Worm (Caenorhabditis elegans) whole organism, L4 larva: ENCODE results near the gene meg-1.

Experiments
- aha-1 ChIP-seq: fragments of 150-350 bp; peaks from one replicate; lab custom pipeline; 2014; ENCODE audit warnings: missing biosample characterization, missing genetic modification characterization
- aly-2 ChIP-seq: sonication (generic microtip); optimal IDR thresholded peaks from 2 replicates; lab custom pipeline; 2018; ENCODE audit warnings: missing biosample characterization, missing genetic modification characterization
- ceh-28 ChIP-seq: fragments of 150-350 bp; optimal IDR thresholded peaks from 2 replicates; lab custom pipeline; 2014; ENCODE audit warnings: missing biosample characterization, missing genetic modification reagents, missing genetic modification characterization
- ceh-32 ChIP-seq: sonication (generic microtip); optimal IDR thresholded peaks from 2 replicates; lab custom pipeline; 2016; ENCODE audit warnings: mild to moderate bottlenecking, missing genetic modification characterization, missing compliant biosample characterization; ENCODE audit not compliant: poor library complexity
- ceh-44 ChIP-seq: fragments of 200-800 bp; sonication (Bioruptor generic); IDR thresholded peaks from 2 replicates; pipeline ENCODE4 v1.3.6; 2022; ENCODE audit warnings: missing genetic modification reagents, missing genetic modification characterization, missing compliant biosample characterization
- daf-16 ChIP-seq, 3 experiments: sonication (generic microtip); optimal IDR thresholded peaks; 2 replicates each; lab custom pipeline; 2016 to 2017; ENCODE audit warnings: missing genetic modification characterization in 3 of 3, missing genetic modification reagents in 3 of 3, mild to moderate bottlenecking in 2 of 3, missing compliant biosample characterization in 2 of 3, missing biosample characterization in 1 of 3, moderate library complexity in 1 of 3
- dmd-6 ChIP-seq: fragments of 200-800 bp; sonication (Bioruptor generic); IDR thresholded peaks from 2 replicates; pipeline ENCODE4 v1.3.6; 2022; ENCODE audit warnings: missing genetic modification reagents, missing genetic modification characterization, missing compliant biosample characterization
- dmd-9 ChIP-seq: fragments of 200-800 bp; sonication (Bioruptor generic); IDR thresholded peaks from 2 replicates; pipeline ENCODE4 v1.3.6; 2022; ENCODE audit warnings: missing genetic modification reagents, missing genetic modification characterization, missing compliant biosample characterization
- dpl-1 ChIP-seq: fragments of 150-350 bp; optimal IDR thresholded peaks from 2 replicates; lab custom pipeline; 2014; ENCODE audit warnings: missing biosample characterization, missing genetic modification reagents, missing genetic modification characterization
- duxl-1 ChIP-seq: sonication (generic microtip); optimal IDR thresholded peaks from 2 replicates; lab custom pipeline; 2016; ENCODE audit warnings: mild to moderate bottlenecking, missing genetic modification characterization, moderate library complexity, missing compliant biosample characterization; ENCODE audit not compliant: poor library complexity
- dve-1 ChIP-seq: sonication (generic microtip); optimal IDR thresholded peaks from 2 replicates; lab custom pipeline; 2017; ENCODE audit warnings: antibody characterized with exemption, mild to moderate bottlenecking, missing genetic modification characterization, missing compliant biosample characterization; ENCODE audit not compliant: insufficient read depth
- gei-8 ChIP-seq: fragments of 200-800 bp; sonication (Bioruptor generic); optimal IDR thresholded peaks from 2 replicates; lab custom pipeline; 2018; ENCODE audit warnings: mild to moderate bottlenecking, missing genetic modification characterization, missing compliant biosample characterization
- hif-1 ChIP-seq, 2 experiments: sonication (generic microtip); optimal IDR thresholded peaks; 2 replicates each; lab custom pipeline; 2016 to 2017; ENCODE audit warnings: missing compliant biosample characterization in 2 of 2, missing genetic modification characterization in 2 of 2, missing genetic modification reagents in 2 of 2, missing genotype in 2 of 2, mild to moderate bottlenecking in 1 of 2
- hlh-11 ChIP-seq: fragments of 200-800 bp; sonication (Bioruptor generic); optimal IDR thresholded peaks from 2 replicates; lab custom pipeline; 2018; ENCODE audit warnings: mild to moderate bottlenecking, missing genetic modification characterization, missing compliant biosample characterization
- hlh-30 ChIP-seq: sonication (generic microtip); optimal IDR thresholded peaks from 2 replicates; lab custom pipeline; 2017; ENCODE audit warnings: antibody characterized with exemption, mild to moderate bottlenecking, missing genetic modification characterization, missing compliant biosample characterization; ENCODE audit not compliant: insufficient read depth
- hmg-1.1 ChIP-seq: fragments of 200-800 bp; sonication (Bioruptor generic); IDR thresholded peaks from 2 replicates; pipeline ENCODE4 v1.3.6; 2022; ENCODE audit warnings: missing genetic modification reagents, missing genetic modification characterization, missing compliant biosample characterization
- jun-1 ChIP-seq: fragments of 150-350 bp; optimal IDR thresholded peaks from 2 replicates; lab custom pipeline; 2014; ENCODE audit warnings: missing biosample characterization, missing genetic modification reagents, missing genetic modification characterization
- lin-1 ChIP-seq: fragments of 200-800 bp; sonication (Bioruptor generic); IDR thresholded peaks from 2 replicates; pipeline ENCODE4 v1.3.6; 2022; ENCODE audit warnings: missing genetic modification reagents, missing genetic modification characterization, missing compliant biosample characterization
- lin-15B ChIP-seq: fragments of 150-350 bp; sonication (generic microtip); optimal IDR thresholded peaks from 3 replicates; lab custom pipeline; 2014; ENCODE audit warnings: missing biosample characterization, missing genetic modification characterization
- lir-3 ChIP-seq: sonication (generic microtip); optimal IDR thresholded peaks from 2 replicates; lab custom pipeline; 2016; ENCODE audit warnings: mild to moderate bottlenecking, missing genetic modification characterization, missing compliant biosample characterization
- lsy-2 ChIP-seq, 2 experiments: fragments of 150-350 bp in 1 of 2; sonication (generic microtip) in 1 of 2; optimal IDR thresholded peaks; 2 replicates each; lab custom pipeline; 2014 to 2017; ENCODE audit warnings: missing biosample characterization in 2 of 2, missing genetic modification characterization in 2 of 2
- madf-5 ChIP-seq, 2 experiments: fragments of 200-800 bp; sonication (Bioruptor generic); IDR thresholded peaks; 2 replicates each; pipeline ENCODE4 v1.3.6; 2022; ENCODE audit warnings: missing compliant biosample characterization in 2 of 2, missing genetic modification characterization in 2 of 2
- mdl-1 ChIP-seq, 2 experiments: fragments of 150-350 bp in 1 of 2; sonication (generic microtip) in 1 of 2; optimal IDR thresholded peaks; 2 replicates each; lab custom pipeline; 2014 to 2017; ENCODE audit warnings: missing biosample characterization in 2 of 2, missing genetic modification characterization in 2 of 2
- mdt-29 ChIP-seq: fragments of 200-800 bp; sonication (Bioruptor generic); IDR thresholded peaks from 2 replicates; pipeline ENCODE4 v1.3.6; 2022; ENCODE audit warnings: missing genetic modification reagents, missing genetic modification characterization, missing compliant biosample characterization
- mep-1 ChIP-seq: fragments of 150-350 bp; sonication (generic microtip); optimal IDR thresholded peaks from 3 replicates; lab custom pipeline; 2014; ENCODE audit warnings: missing biosample characterization, missing genetic modification characterization
- mes-2 ChIP-seq: sonication (generic microtip); optimal IDR thresholded peaks from 2 replicates; lab custom pipeline; 2016; ENCODE audit warnings: missing genotype, mild to moderate bottlenecking, missing genetic modification characterization, missing compliant biosample characterization; ENCODE audit not compliant: poor library complexity, severe bottlenecking
- mxl-3 ChIP-seq: fragments of 200-800 bp; sonication (Bioruptor generic); optimal IDR thresholded peaks from 2 replicates; lab custom pipeline; 2018; ENCODE audit warnings: mild to moderate bottlenecking, missing genetic modification characterization, missing compliant biosample characterization
- nhr-11 ChIP-seq: fragments of 150-350 bp; optimal IDR thresholded peaks from 2 replicates; lab custom pipeline; 2014; ENCODE audit warnings: missing biosample characterization, missing genetic modification characterization
- nhr-111 ChIP-seq: fragments of 200-800 bp; sonication (Bioruptor generic); optimal IDR thresholded peaks from 2 replicates; lab custom pipeline; 2018; ENCODE audit warnings: mild to moderate bottlenecking, missing genetic modification characterization, missing compliant biosample characterization
- nhr-237 ChIP-seq: sonication (generic microtip); optimal IDR thresholded peaks from 2 replicates; lab custom pipeline; 2017; ENCODE audit warnings: missing biosample characterization, missing genetic modification characterization
- nhr-28 ChIP-seq: fragments of 150-350 bp; optimal IDR thresholded peaks from 2 replicates; lab custom pipeline; 2014; ENCODE audit warnings: missing biosample characterization, missing genetic modification characterization
- nhr-6 ChIP-seq: fragments of 150-350 bp; optimal IDR thresholded peaks from 2 replicates; lab custom pipeline; 2014; ENCODE audit warnings: missing biosample characterization, missing genetic modification characterization
- nhr-77 ChIP-seq: fragments of 150-350 bp; optimal IDR thresholded peaks from 2 replicates; lab custom pipeline; 2014; ENCODE audit warnings: missing biosample characterization, missing genetic modification characterization
- pha-4 ChIP-seq, 2 experiments: fragments of 150-350 bp in 1 of 2; fragments of 200-800 bp in 1 of 2; sonication (Bioruptor generic) in 1 of 2; IDR thresholded peaks in 1 of 2; optimal IDR thresholded peaks in 1 of 2; 2 replicates each; pipeline versions ENCODE4 v1.3.6 to Lab custom; 2014 to 2022; ENCODE audit warnings: missing genetic modification characterization in 2 of 2, missing genetic modification reagents in 2 of 2, missing biosample characterization in 1 of 2, missing compliant biosample characterization in 1 of 2
- pqm-1 ChIP-seq: sonication (generic microtip); optimal IDR thresholded peaks from 2 replicates; lab custom pipeline; 2017; ENCODE audit warnings: missing biosample characterization, missing genetic modification characterization
- rbr-2 ChIP-seq: sonication (generic microtip); optimal IDR thresholded peaks from 2 replicates; lab custom pipeline; 2016; ENCODE audit warnings: missing genotype, missing genetic modification characterization, missing compliant biosample characterization
- saeg-2 ChIP-seq: fragments of 200-800 bp; sonication (Bioruptor generic); IDR thresholded peaks from 2 replicates; pipeline ENCODE4 v1.3.6; 2022; ENCODE audit warnings: missing genetic modification reagents, missing genetic modification characterization, missing compliant biosample characterization
- skn-1 ChIP-seq: fragments of 150-350 bp; optimal IDR thresholded peaks from 2 replicates; lab custom pipeline; 2014; ENCODE audit warnings: missing biosample characterization, missing genetic modification characterization
- spr-1 ChIP-seq: sonication (generic microtip); optimal IDR thresholded peaks from 2 replicates; lab custom pipeline; 2016; ENCODE audit warnings: mild to moderate bottlenecking, missing genetic modification characterization, missing compliant biosample characterization
- unc-62 ChIP-seq, 3 experiments: fragments of 150-350 bp in 1 of 3; sonication (generic microtip); optimal IDR thresholded peaks in 2 of 3; peaks in 1 of 3; 1 replicate in 1 of 3; 2 replicates in 2 of 3; lab custom pipeline; 2014 to 2017; ENCODE audit warnings: missing biosample characterization in 3 of 3, missing genetic modification characterization in 3 of 3, missing genetic modification reagents in 3 of 3, missing genotype in 1 of 3
- zfp-2 ChIP-seq: sonication (generic microtip); optimal IDR thresholded peaks from 2 replicates; lab custom pipeline; 2016; ENCODE audit warnings: mild to moderate bottlenecking, missing genetic modification characterization, missing compliant biosample characterization
- zfp-3 ChIP-seq: fragments of 200-800 bp; sonication (Bioruptor generic); conservative IDR thresholded peaks from 2 replicates; pipeline ENCODE4 v1.3.6; 2022; ENCODE audit warnings: missing genetic modification reagents, missing genetic modification characterization, missing compliant biosample characterization

The meg-1 gene

DNA sequence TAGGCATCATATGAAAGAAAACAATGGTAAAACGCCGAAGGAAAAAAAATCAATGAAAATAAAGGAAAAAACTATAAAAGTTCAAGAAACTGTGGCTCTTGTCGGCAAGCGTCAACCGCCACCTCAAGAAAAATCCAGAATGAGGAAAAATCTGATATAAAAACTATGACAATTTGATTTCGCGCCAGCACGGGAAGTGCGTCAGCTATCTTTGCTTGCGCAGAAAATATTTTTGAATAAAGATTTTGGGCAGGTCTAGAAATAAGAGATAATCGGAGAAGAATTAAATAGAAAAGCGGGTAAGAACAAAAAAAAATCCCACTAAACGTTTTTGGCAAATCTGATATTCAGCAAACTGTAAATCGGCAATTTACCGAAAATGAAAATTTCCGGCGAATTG lies 11.3 kb downstream of the meg-1 start (continued):
- TF ChIP-seq aly-2 (tag; lab: Kevin White, UChicago) (no peak), mxl-3 (GFP tag; lab: Kevin White, UChicago) (no peak), madf-5 (GFP tag; IDR thresholded peaks at IDR 0.05; lab: Robert Waterston, UW) (no peak), zfp-3 (GFP tag; lab: Robert Waterston, UW) (no peak), zfp-2 (no peak), mes-2 (tag; lab: Kevin White, UChicago) (peak; percentile 43), unc-62 (GFP tag; optimal IDR thresholded peaks at IDR 0.05 in 1 of 2; lab: Kevin White, UChicago) (peak in 1 of 2 experiments; percentile 1), unc-62 (tag; optimal IDR thresholded peaks at IDR 0.05; lab: Kevin White, UChicago) (no peak), ceh-32 (tag; lab: Kevin White, UChicago) (no peak), skn-1 (tag; lab: Kevin White, UChicago) (no peak), dmd-9 (GFP tag; lab: Robert Waterston, UW) (no peak), saeg-2 (GFP tag; lab: Robert Waterston, UW) (no peak), ceh-28 (tag; lab: Kevin White, UChicago) (no peak)

DNA sequence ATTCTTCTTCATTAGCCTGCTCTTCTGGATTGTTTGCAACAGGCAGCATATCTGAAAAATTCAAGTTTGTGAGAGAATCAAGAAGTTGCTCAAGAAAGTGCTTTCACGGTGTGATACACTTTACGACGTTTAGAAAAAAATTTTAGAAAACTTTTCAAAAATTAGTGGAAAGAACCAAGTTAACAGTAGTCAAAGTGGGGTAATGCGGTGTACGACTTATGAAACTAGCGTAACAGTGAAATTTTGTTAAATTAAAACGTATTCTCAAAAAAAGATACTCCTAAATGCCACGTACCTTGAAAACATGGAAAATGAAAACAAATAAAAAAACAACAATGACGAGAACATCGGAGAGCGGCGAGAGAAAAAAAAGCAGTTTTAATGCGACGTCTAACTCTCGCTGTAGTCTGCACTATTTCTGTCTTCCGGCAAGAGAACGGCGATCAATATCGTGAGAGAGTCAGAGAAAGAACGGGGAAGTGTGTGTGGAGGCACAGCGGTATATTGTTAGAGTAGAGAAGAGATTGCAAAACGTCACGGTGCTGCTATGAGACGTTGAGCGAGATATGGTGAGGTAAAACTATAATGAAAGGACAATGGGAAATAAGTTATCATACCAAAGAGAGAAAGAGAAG lies 12.2 kb downstream of the meg-1 start, which contains the start of gene ekl-5:
Gene ekl-5 (minus strand): TSS at position 51 of the 635 bp plus-strand sequence.
- TF ChIP-seq rbr-2 (peak; percentile 64), spr-1 (tag; lab: Kevin White, UChicago) (peak; percentile 17), lin-1 (peak; percentile 59; the same call in 1 of the 2 replicates), lir-3 (no peak), nhr-11 (tag; lab: Kevin White, UChicago) (peak; percentile 85), jun-1 (tag; lab: Kevin White, UChicago) (peak; percentile 32), hmg-1.1 (GFP tag; lab: Robert Waterston, UW) (peak; percentile 82), mdl-1 (tag; optimal IDR thresholded peaks at IDR 0.05; lab: Kevin White, UChicago) (peak in 1 of 2 experiments; percentile 62), dmd-6 (GFP tag; lab: Robert Waterston, UW) (peak; percentile 54), hlh-11 (peak; percentile 78), daf-16 (GFP tag; optimal IDR thresholded peaks at IDR 0.05; lab: Kevin White, UChicago) (peak in 1 of 2 experiments; percentile 47), daf-16 (tag; optimal IDR thresholded peaks at IDR 0.05; lab: Kevin White, UChicago) (peak; percentile 32), dve-1 (peak; percentile 76), ceh-28 (tag; lab: Kevin White, UChicago) (peak; percentile 48), hif-1 (tag; optimal IDR thresholded peaks at IDR 0.05; lab: Kevin White, UChicago) (peak in 1 of 2 experiments; percentile 43), nhr-237 (no peak), nhr-6 (tag; lab: Kevin White, UChicago) (peak; percentile 73), lin-15B (tag; lab: Kevin White, UChicago) (no peak), nhr-111 (GFP tag; lab: Kevin White, UChicago) (no peak), duxl-1 (tag; lab: Kevin White, UChicago) (peak; percentile 27), aha-1 (tag; lab: Kevin White, UChicago) (peak; percentile 78), lsy-2 (tag; optimal IDR thresholded peaks at IDR 0.05; lab: Kevin White, UChicago) (peak in 1 of 2 experiments; percentile 70), nhr-77 (peak; percentile 10), pha-4 (GFP tag; IDR thresholded peaks at IDR 0.05; lab: Robert Waterston, UW) (no peak), pha-4 (tag; optimal IDR thresholded peaks at IDR 0.05; lab: Kevin White, UChicago) (peak; percentile 77), ceh-44 (GFP tag; lab: Robert Waterston, UW) (no peak), unc-62 (GFP tag; optimal IDR thresholded peaks at IDR 0.05 in 1 of 2; lab: Kevin White, UChicago) (peak in 1 of 2 experiments; percentile 77), unc-62 (tag; optimal IDR thresholded peaks at IDR 0.05; lab: Kevin White, UChicago) (no peak), mdt-29 (GFP tag; lab: Robert Waterston, UW) (no peak), nhr-28 (tag; lab: Kevin White, UChicago) (peak; percentile 91), pqm-1 (tag; lab: Kevin White, UChicago) (peak; percentile 23), mxl-3 (GFP tag; lab: Kevin White, UChicago) (peak; percentile 25), dpl-1 (GFP tag; lab: Kevin White, UChicago) (peak; percentile 26), gei-8 (GFP tag; lab: Kevin White, UChicago) (no peak), mep-1 (tag; lab: Kevin White, UChicago) (peak; percentile 63), mes-2 (tag; lab: Kevin White, UChicago) (peak; percentile 65), hlh-30 (peak; percentile 47)
